Worm (Caenorhabditis elegans): ENCODE data around the gene B0001.5.

Gene B0001.5

DNA sequence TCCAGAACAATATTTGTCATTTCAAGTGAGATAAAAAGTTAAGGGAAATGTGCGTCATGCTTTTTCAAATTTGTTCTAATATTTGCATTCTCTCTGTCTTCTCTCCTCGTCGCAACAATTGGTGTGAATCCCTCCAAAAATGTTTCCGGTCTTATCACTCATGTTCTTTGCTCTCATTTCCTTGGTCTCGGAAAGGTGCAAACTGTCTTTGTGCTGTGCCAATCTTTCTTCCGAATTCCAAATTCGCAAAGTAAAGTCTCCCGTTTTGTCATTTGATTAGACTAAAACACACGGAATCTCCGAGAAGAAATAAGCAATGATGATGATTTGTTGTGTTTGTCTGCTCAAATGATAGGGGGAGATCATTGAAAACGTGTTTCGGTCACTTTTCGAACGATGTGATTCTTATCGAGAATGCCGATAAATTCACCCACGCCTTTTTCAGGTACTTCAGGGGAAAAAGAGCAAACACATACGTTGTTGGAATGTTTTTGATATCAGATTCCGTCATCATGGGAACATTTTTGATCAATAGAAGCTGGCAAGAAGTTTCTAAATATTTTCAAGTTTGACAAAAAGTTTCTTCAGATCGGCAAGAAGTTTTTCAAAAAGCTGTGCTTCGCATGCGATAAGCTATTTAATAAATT is 22.4 kb upstream of the B0001.5 start:
- TF ChIP-seq rnt-1 (tag; optimal IDR thresholded peaks at IDR 0.05) (no peak), unc-3 (GFP tag; conservative IDR thresholded peaks at IDR 0.05) (no peak), unc-3 (tag; optimal IDR thresholded peaks at IDR 0.05) (no peak), unc-86 (tag; optimal IDR thresholded peaks at IDR 0.05) (no peak), pqm-1 (tag; optimal IDR thresholded peaks at IDR 0.05) (no peak), pag-3 (tag; optimal IDR thresholded peaks at IDR 0.05; ENCODE audit: borderline replicate concordance) (no peak), tbx-7 (tag; optimal IDR thresholded peaks at IDR 0.05) (no peak), syd-9 (tag; optimal IDR thresholded peaks at IDR 0.05) (no peak), lin-11 (tag; optimal IDR thresholded peaks at IDR 0.05) (no peak), hlh-15 (tag; optimal IDR thresholded peaks at IDR 0.05) (no peak), tbx-2 (tag; optimal IDR thresholded peaks at IDR 0.05) (no peak), elt-2 (tag; optimal IDR thresholded peaks at IDR 0.05) (no peak), gmeb-2 (tag; optimal IDR thresholded peaks at IDR 0.05) (no peak), ceh-34 (tag; optimal IDR thresholded peaks at IDR 0.05) (no peak), madf-2 (tag; optimal IDR thresholded peaks at IDR 0.05) (no peak), ama-1 (optimal IDR thresholded peaks at IDR 0.05) (no peak), ceh-6 (GFP tag; optimal IDR thresholded peaks at IDR 0.05) (no peak), ceh-45 (GFP tag; IDR thresholded peaks at IDR 0.05) (no peak), ets-4 (tag; optimal IDR thresholded peaks at IDR 0.05) (no peak), zip-5 (tag; optimal IDR thresholded peaks at IDR 0.05) (no peak)

DNA sequence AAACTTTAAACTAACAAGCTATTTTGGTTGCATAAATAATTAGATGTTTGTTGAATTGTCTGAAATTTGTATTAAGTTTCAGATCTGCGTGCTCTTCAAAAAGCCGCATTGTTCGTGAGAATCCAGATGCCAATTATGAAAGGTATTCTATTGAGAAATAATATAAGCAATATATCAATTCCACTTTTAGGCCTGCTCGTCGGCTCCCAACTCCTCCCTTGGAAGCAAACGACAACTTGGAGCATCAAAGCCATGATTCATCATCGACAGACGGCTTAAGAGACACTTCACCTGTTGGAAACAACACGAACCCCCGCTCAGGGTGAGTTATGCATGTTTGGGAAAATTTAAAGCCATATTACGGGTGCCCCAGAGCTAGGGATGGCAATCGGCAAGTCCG is 19.6 kb upstream of the B0001.5 start:
- TF ChIP-seq unc-3 (GFP tag; conservative IDR thresholded peaks at IDR 0.05) (no peak), unc-3 (tag; optimal IDR thresholded peaks at IDR 0.05) (no peak), C38D4.7 (GFP tag; optimal IDR thresholded peaks at IDR 0.05) (no peak), F13H6.1 (tag; optimal IDR thresholded peaks at IDR 0.05) (no peak), hlh-15 (tag; optimal IDR thresholded peaks at IDR 0.05) (no peak), eyg-1 (tag; optimal IDR thresholded peaks at IDR 0.05) (no peak)

DNA sequence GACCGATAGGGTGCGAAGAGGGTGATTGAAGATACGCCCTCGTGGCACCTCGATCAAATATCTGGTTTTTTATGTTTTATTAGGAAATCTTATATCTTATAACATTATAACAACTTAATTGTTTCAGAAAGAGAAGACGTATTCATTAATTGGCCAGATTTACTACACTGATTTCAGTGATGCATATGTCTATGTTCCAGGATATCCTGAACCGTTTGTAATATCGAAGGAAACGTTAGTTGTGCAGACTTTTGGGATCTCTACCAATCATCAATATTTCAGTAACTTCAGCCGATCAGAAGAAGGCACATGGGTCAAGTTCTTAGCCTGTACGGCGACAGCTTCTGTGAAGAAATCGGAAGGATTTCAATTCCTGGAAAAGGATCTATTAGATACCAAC is 17.3 kb upstream of the B0001.5 start:
- TF ChIP-seq ceh-48 (tag; optimal IDR thresholded peaks at IDR 0.05) (no peak), ceh-9 (tag; optimal IDR thresholded peaks at IDR 0.05) (no peak), ceh-45 (GFP tag; IDR thresholded peaks at IDR 0.05) (no peak), nhr-11 (tag; optimal IDR thresholded peaks at IDR 0.05) (no peak), hlh-15 (tag; optimal IDR thresholded peaks at IDR 0.05) (no peak), gmeb-2 (tag; optimal IDR thresholded peaks at IDR 0.05) (no peak), ceh-34 (tag; optimal IDR thresholded peaks at IDR 0.05) (no peak), ceh-19 (GFP tag; optimal IDR thresholded peaks at IDR 0.05) (no peak), ets-4 (tag; optimal IDR thresholded peaks at IDR 0.05) (no peak), sox-4 (tag; optimal IDR thresholded peaks at IDR 0.05) (no peak), pag-3 (tag; optimal IDR thresholded peaks at IDR 0.05; ENCODE audit: borderline replicate concordance) (no peak), fkh-10 (GFP tag; optimal IDR thresholded peaks at IDR 0.05) (no peak)

DNA sequence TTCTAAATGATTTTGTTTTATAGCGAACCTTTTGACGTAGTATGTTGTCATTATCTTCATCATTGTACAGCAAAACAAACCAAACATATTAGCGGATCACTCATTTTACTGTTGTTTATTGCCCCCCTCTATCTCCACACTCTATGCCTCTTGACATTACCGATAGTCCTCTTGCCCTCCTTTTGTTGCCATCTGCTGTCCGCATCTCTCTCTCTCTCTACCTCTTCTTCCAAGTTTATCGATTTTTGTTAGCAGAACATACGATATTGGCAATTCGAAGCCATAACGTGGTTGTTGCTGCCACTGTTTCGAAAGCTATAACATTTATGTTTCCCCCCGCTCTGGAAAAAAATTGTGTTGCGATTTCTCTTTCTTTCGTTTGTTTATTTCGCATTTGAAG is 14.8 kb upstream of the B0001.5 start:
- peak; percentile 11 for TF ChIP-seq tbx-2 (tag; optimal IDR thresholded peaks at IDR 0.05)
- peak; percentile 75 for TF ChIP-seq ceh-48 (tag; optimal IDR thresholded peaks at IDR 0.05)
- peak; percentile 21 for TF ChIP-seq ref-2 (tag; optimal IDR thresholded peaks at IDR 0.05)
- TF ChIP-seq dve-1 (tag; optimal IDR thresholded peaks at IDR 0.05) = no peak

DNA sequence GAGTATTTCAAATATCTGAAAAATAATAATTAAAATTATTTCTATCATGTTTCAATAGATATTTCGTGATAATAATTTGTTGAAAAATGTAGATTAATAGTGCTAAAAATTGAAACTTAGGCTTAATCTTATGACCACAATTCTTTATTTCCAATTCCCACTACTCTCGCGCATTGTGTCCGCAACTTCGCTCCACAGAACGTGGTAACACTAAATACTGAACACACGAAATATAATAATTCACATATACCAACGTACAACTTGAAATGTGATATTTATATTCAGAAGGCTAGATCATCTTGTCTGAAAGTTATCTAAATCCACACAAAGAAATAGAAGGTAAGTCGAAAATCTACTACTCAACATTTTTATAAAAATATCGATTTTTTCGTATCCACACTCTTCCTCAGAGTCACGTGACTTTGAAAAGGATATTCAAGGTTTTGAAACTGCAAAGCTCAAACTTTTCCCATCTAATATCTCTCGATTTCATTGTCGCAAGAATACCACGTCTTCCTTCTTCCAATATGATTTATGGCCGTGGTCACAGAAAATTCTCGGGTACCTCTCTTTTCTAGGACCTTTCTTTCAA is 13.6 kb upstream of the B0001.5 start, which contains the start of gene eri-12:
TSS of gene eri-12 (plus strand) at position 197 of the 592 bp plus-strand sequence.
- TF ChIP-seq hlh-30 (tag; optimal IDR thresholded peaks at IDR 0.05; ENCODE audit: insufficient read depth) (peak; percentile 74), pax-1 (tag; optimal IDR thresholded peaks at IDR 0.05) (no peak), unc-55 (GFP tag; optimal IDR thresholded peaks at IDR 0.05) (peak; percentile 49), ceh-48 (tag; optimal IDR thresholded peaks at IDR 0.05) (peak; percentile 43)
